Worm (Caenorhabditis elegans) whole organism, mixed stage, embryonic: Measurements from ENCODE around the gene F53A2.11.
A peak's percentile ranks its signal among the peaks of the same experiment; 100 is the strongest.

ENCODE experiments used
- blmp-1 ChIP-seq: fragments of 150-350 bp; optimal IDR thresholded peaks from 2 replicates; lab custom pipeline; 2014; ENCODE audit warnings: missing biosample characterization, missing genetic modification characterization
- ces-1 ChIP-seq: fragments of 150-350 bp; optimal IDR thresholded peaks from 2 replicates; lab custom pipeline; 2014; ENCODE audit warnings: missing biosample characterization, missing genetic modification reagents, missing genetic modification characterization
- elt-3 ChIP-seq: fragments of 150-350 bp; optimal IDR thresholded peaks from 2 replicates; lab custom pipeline; 2014; ENCODE audit warnings: missing biosample characterization, missing genetic modification characterization

DNA sequence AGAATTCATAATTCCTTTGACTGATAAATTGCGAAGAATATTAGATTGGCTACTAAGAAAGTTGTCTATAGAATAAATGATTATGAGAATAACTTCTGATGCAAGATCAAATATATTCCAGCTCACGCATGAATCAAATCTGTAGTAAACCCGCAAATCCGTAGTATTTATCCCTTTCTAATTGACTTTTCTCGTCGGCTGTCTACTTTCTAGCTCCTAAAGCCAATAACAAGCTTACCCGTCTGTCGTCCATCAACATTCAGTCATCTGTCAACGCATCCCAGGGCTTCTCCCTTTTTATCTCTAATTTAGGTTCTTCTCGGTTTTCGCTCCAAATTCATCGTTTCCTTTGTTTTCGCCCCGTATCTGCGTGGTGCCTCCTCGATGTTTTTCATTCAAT lies 26.4 kb upstream of the F53A2.11 start:
- TF ChIP-seq blmp-1 (no peak), elt-3 (no peak), ces-1 (GFP tag; lab: Kevin White, UChicago) (peak; percentile 91)
